Fruit fly (Drosophila melanogaster): ENCODE data around the gene Hsp23.

Gene Hsp23

dm6 chr3L:9410754-9411423, 29.2 kb downstream of the Hsp23 start, which contains the start of the genes CG4022 and Cpsf5 (continued):
- peak; percentile 25; the same call in 1 of the 2 replicates for TF ChIP-seq dati (GFP tag; IDR thresholded peaks at IDR 0.05)
- TF ChIP-seq ewg (GFP tag; optimal IDR thresholded peaks at IDR 0.05): peak; percentile 79
- TF ChIP-seq CG30020 (tag; optimal IDR thresholded peaks at IDR 0.05): peak; percentile 78
- peak; percentile 74 for TF ChIP-seq CG10979 (tag; optimal IDR thresholded peaks at IDR 0.05)
- TF ChIP-seq Abd-B (GFP tag; optimal IDR thresholded peaks at IDR 0.05): peak; percentile 86
- peak; percentile 75 for TF ChIP-seq ind (GFP tag; optimal IDR thresholded peaks at IDR 0.05)
- TF ChIP-seq CG3995 (GFP tag; optimal IDR thresholded peaks at IDR 0.05): peak; percentile 6
- TF ChIP-seq jumu (GFP tag; optimal IDR thresholded peaks at IDR 0.05): peak; percentile 67
- peak; percentile 70 for TF ChIP-seq CG16815 (GFP tag; optimal IDR thresholded peaks at IDR 0.05)
- TF ChIP-seq Mes4 (GFP tag; optimal IDR thresholded peaks at IDR 0.05): peak; percentile 32
- peak; percentile 73 for TF ChIP-seq CG11695 (GFP tag; IDR thresholded peaks at IDR 0.05)
- TF ChIP-seq onecut (GFP tag; IDR thresholded peaks at IDR 0.05): peak; percentile 81
- TF ChIP-seq CG13123 (GFP tag; optimal IDR thresholded peaks at IDR 0.05): peak; percentile 74
- TF ChIP-seq CG42726 (GFP tag; IDR thresholded peaks at IDR 0.05; ENCODE audit: partially characterized antibody): no peak
- TF ChIP-seq Rfx (GFP tag; IDR thresholded peaks at IDR 0.05): peak; percentile 88
- TF ChIP-seq fd96Cb (tag; optimal IDR thresholded peaks at IDR 0.05): peak; percentile 68
- peak; percentile 78 for TF ChIP-seq CG7556 (GFP tag; optimal IDR thresholded peaks at IDR 0.05)
- peak; percentile 56 for TF ChIP-seq ap (GFP tag; IDR thresholded peaks at IDR 0.05)
- TF ChIP-seq zen2 (GFP tag; IDR thresholded peaks at IDR 0.05; ENCODE audit: partially characterized antibody): no peak; the same call in 2 of the 3 replicates
- TF ChIP-seq fu2 (GFP tag; optimal IDR thresholded peaks at IDR 0.05): no peak
- TF ChIP-seq ro (GFP tag; IDR thresholded peaks at IDR 0.05): no peak
- no peak for TF ChIP-seq ato (GFP tag; IDR thresholded peaks at IDR 0.05; ENCODE audit: partially characterized antibody)
- peak; percentile 48; the same call in 1 of the 2 replicates for TF ChIP-seq amos (GFP tag; IDR thresholded peaks at IDR 0.05; ENCODE audit: partially characterized antibody)
- TF ChIP-seq pzg (GFP tag; optimal IDR thresholded peaks at IDR 0.05): peak; percentile 82
- TF ChIP-seq Lim3 (GFP tag; IDR thresholded peaks at IDR 0.05): no peak
- TF ChIP-seq Asciz (GFP tag; optimal IDR thresholded peaks at IDR 0.05): peak; percentile 52
- peak; percentile 85 for TF ChIP-seq CG15696 (tag; optimal IDR thresholded peaks at IDR 0.05)
- peak; percentile 73 for TF ChIP-seq CG1602 (GFP tag; optimal IDR thresholded peaks at IDR 0.05)
- peak; percentile 65 for TF ChIP-seq wor (GFP tag; IDR thresholded peaks at IDR 0.05)
- TF ChIP-seq CG30431 (GFP tag; optimal IDR thresholded peaks at IDR 0.05): peak; percentile 52
- peak; percentile 48 for TF ChIP-seq Bteb2 (GFP tag; optimal IDR thresholded peaks at IDR 0.05)
- TF ChIP-seq CG43689 (GFP tag; IDR thresholded peaks at IDR 0.05): peak; percentile 71; the same call in 1 of the 2 replicates
- TF ChIP-seq tap (tag; optimal IDR thresholded peaks at IDR 0.05): peak; percentile 81
- no peak for TF ChIP-seq CkIIα-i1 (GFP tag; IDR thresholded peaks at IDR 0.05)
- peak; percentile 84 for TF ChIP-seq dysf (GFP tag; IDR thresholded peaks at IDR 0.05)
- peak; percentile 61 for TF ChIP-seq Camta (GFP tag; optimal IDR thresholded peaks at IDR 0.05)
- TF ChIP-seq chn (GFP tag; optimal IDR thresholded peaks at IDR 0.05): peak; percentile 84
- peak; percentile 90 for TF ChIP-seq ci (GFP tag; IDR thresholded peaks at IDR 0.05)
- TF ChIP-seq Lpt (GFP tag; optimal IDR thresholded peaks at IDR 0.05): no peak
- no peak for TF ChIP-seq CG8478 (optimal IDR thresholded peaks at IDR 0.05)
- peak; percentile 25; the same call in 1 of the 2 replicates for TF ChIP-seq Ravus (GFP tag; IDR thresholded peaks at IDR 0.05)
- no peak for TF ChIP-seq Atf-2 (GFP tag; optimal IDR thresholded peaks at IDR 0.05)

Data from whole organism, embryonic.